Fruit fly (Drosophila melanogaster) whole organism, embryonic: ENCODE results near the gene CAHbeta.

ENCODE experiments used
- Ada2b ChIP-seq: fragments of 200-800 bp; sonication (Bioruptor generic); IDR thresholded peaks from 2 replicates; pipeline ENCODE4 v1.3.6; 2022; ENCODE audit warnings: missing biosample characterization, missing genetic modification characterization
- Antp ChIP-seq: fragments of 200-800 bp; sonication (Bioruptor generic); optimal IDR thresholded peaks from 3 replicates; lab custom pipeline; 2016; ENCODE audit warnings: missing biosample characterization, missing genetic modification characterization
- Atf-2 ChIP-seq: fragments of 200-800 bp; sonication (Bioruptor generic); optimal IDR thresholded peaks from 2 replicates; lab custom pipeline; 2016; ENCODE audit warnings: missing biosample characterization, missing genetic modification characterization
- Bteb2 ChIP-seq: fragments of 200-800 bp; sonication (Bioruptor generic); optimal IDR thresholded peaks from 2 replicates; lab custom pipeline; 2016; ENCODE audit warnings: missing biosample characterization, missing genetic modification characterization
- CG10979 ChIP-seq: fragments of 200-800 bp; sonication (Bioruptor generic); optimal IDR thresholded peaks from 2 replicates; lab custom pipeline; 2018; ENCODE audit warnings: missing biosample characterization, mild to moderate bottlenecking, missing genetic modification characterization, moderate library complexity
- CG11093 ChIP-seq: fragments of 200-800 bp; sonication (Bioruptor generic); IDR thresholded peaks from 3 replicates; pipeline ENCODE4 v1.3.6; 2022; ENCODE audit warnings: missing biosample characterization, missing genetic modification characterization
- CG12942 ChIP-seq: fragments of 200-800 bp; sonication (Bioruptor generic); optimal IDR thresholded peaks from 3 replicates; lab custom pipeline; 2016; ENCODE audit warnings: missing biosample characterization, missing genetic modification characterization
- CG15073 ChIP-seq: fragments of 200-800 bp; sonication (Bioruptor generic); optimal IDR thresholded peaks from 2 replicates; lab custom pipeline; 2016; ENCODE audit warnings: missing biosample characterization, missing genetic modification characterization
- CG15479 ChIP-seq: fragments of 200-800 bp; sonication (Bioruptor generic); optimal IDR thresholded peaks from 3 replicates; lab custom pipeline; 2019; ENCODE audit warnings: missing biosample characterization, mild to moderate bottlenecking, missing genetic modification characterization, moderate library complexity
- CG1603 ChIP-seq: fragments of 200-800 bp; sonication (Bioruptor generic); optimal IDR thresholded peaks from 2 replicates; lab custom pipeline; 2019; ENCODE audit warnings: missing biosample characterization, mild to moderate bottlenecking, missing genetic modification characterization, moderate library complexity
- CG18262 ChIP-seq: fragments of 200-800 bp; optimal IDR thresholded peaks from 3 replicates; lab custom pipeline; 2019; ENCODE audit warnings: missing biosample characterization, mild to moderate bottlenecking, missing genetic modification characterization, moderate library complexity
- CG18476 ChIP-seq: fragments of 200-800 bp; sonication (Bioruptor generic); optimal IDR thresholded peaks from 2 replicates; lab custom pipeline; 2016; ENCODE audit warnings: missing biosample characterization, mild to moderate bottlenecking, missing genetic modification characterization
- CG2129 ChIP-seq: fragments of 200-800 bp; sonication (Bioruptor generic); IDR thresholded peaks from 2 replicates; pipeline ENCODE4 v1.3.6; 2022; ENCODE audit warnings: missing biosample characterization, missing genetic modification characterization; ENCODE audit not compliant: partially characterized antibody
- CG3065 ChIP-seq: fragments of 200-800 bp; sonication (Bioruptor generic); optimal IDR thresholded peaks from 2 replicates; lab custom pipeline; 2016; ENCODE audit warnings: missing biosample characterization, missing genetic modification characterization
- CG4404 ChIP-seq: fragments of 200-800 bp; sonication (Bioruptor generic); IDR thresholded peaks from 2 replicates; pipeline ENCODE4 v1.3.6; 2022; ENCODE audit warnings: missing biosample characterization, missing genetic modification characterization
- CG4617 ChIP-seq: fragments of 200-800 bp; sonication (Bioruptor generic); optimal IDR thresholded peaks from 3 replicates; lab custom pipeline; 2016; ENCODE audit warnings: missing biosample characterization, missing genetic modification characterization, borderline replicate concordance
- CG7928 ChIP-seq: fragments of 200-800 bp; sonication (Bioruptor generic); optimal IDR thresholded peaks from 2 replicates; lab custom pipeline; 2017; ENCODE audit warnings: missing biosample characterization, mild to moderate bottlenecking, missing genetic modification characterization
- CG7987 ChIP-seq: fragments of 200-800 bp; sonication (Bioruptor generic); optimal IDR thresholded peaks from 2 replicates; lab custom pipeline; 2018; ENCODE audit warnings: missing biosample characterization, mild to moderate bottlenecking, missing genetic modification characterization, moderate library complexity
- CG8388 ChIP-seq: fragments of 200-800 bp; sonication (Bioruptor generic); optimal IDR thresholded peaks from 2 replicates; lab custom pipeline; 2019; ENCODE audit warnings: missing biosample characterization, mild to moderate bottlenecking, missing genetic modification characterization, moderate library complexity
- CG8924 ChIP-seq: fragments of 200-800 bp; optimal IDR thresholded peaks from 3 replicates; lab custom pipeline; 2019; ENCODE audit warnings: missing biosample characterization, mild to moderate bottlenecking, missing genetic modification characterization, moderate library complexity
- Camta ChIP-seq: fragments of 200-800 bp; sonication (Bioruptor generic); optimal IDR thresholded peaks from 2 replicates; lab custom pipeline; 2016; ENCODE audit warnings: missing biosample characterization, missing genetic modification characterization
- CrebB ChIP-seq: fragments of 200-800 bp; sonication (Bioruptor generic); optimal IDR thresholded peaks from 3 replicates; lab custom pipeline; 2018; ENCODE audit warnings: missing biosample characterization, mild to moderate bottlenecking, missing genetic modification characterization
- Dip3 ChIP-seq: fragments of 200-800 bp; sonication (Bioruptor generic); optimal IDR thresholded peaks from 3 replicates; lab custom pipeline; 2016; ENCODE audit warnings: missing biosample characterization, missing genetic modification characterization
- Doc2 ChIP-seq: fragments of 200-800 bp; sonication (Bioruptor generic); IDR thresholded peaks from 2 replicates; pipeline ENCODE4 v1.3.6; 2022; ENCODE audit warnings: missing biosample characterization, missing genetic modification characterization
- Elba2 ChIP-seq: fragments of 200-800 bp; sonication (Bioruptor generic); optimal IDR thresholded peaks from 3 replicates; lab custom pipeline; 2016; ENCODE audit warnings: missing biosample characterization, missing genetic modification characterization
- Fer3 ChIP-seq: fragments of 200-800 bp; sonication (Bioruptor generic); optimal IDR thresholded peaks from 2 replicates; lab custom pipeline; 2018; ENCODE audit warnings: missing biosample characterization, mild to moderate bottlenecking, missing genetic modification characterization, moderate library complexity
- HmgZ ChIP-seq: fragments of 200-800 bp; sonication (Bioruptor generic); optimal IDR thresholded peaks from 2 replicates; lab custom pipeline; 2018; ENCODE audit warnings: missing biosample characterization, mild to moderate bottlenecking, missing genetic modification characterization
- Hr3 ChIP-seq: fragments of 200-800 bp; sonication (Bioruptor generic); optimal IDR thresholded peaks from 3 replicates; lab custom pipeline; 2016; ENCODE audit warnings: missing biosample characterization, missing genetic modification characterization
- Hsf ChIP-seq: fragments of 200-800 bp; sonication (Bioruptor generic); optimal IDR thresholded peaks from 3 replicates; lab custom pipeline; 2016; ENCODE audit warnings: missing biosample characterization, missing genetic modification characterization
- Lhr ChIP-seq: fragments of 200-800 bp; sonication (Bioruptor generic); optimal IDR thresholded peaks from 3 replicates; lab custom pipeline; 2017; ENCODE audit warnings: mild to moderate bottlenecking, missing biosample characterization, missing genetic modification reagents, missing genetic modification characterization
- Lpt ChIP-seq: fragments of >200 bp; optimal IDR thresholded peaks from 2 replicates; lab custom pipeline; 2018; ENCODE audit warnings: missing biosample characterization, missing genetic modification characterization
- MBD-R2 ChIP-seq: fragments of 200-800 bp; sonication (Bioruptor generic); IDR thresholded peaks from 2 replicates; pipeline ENCODE4 v1.3.6; 2022; ENCODE audit warnings: missing biosample characterization, missing genetic modification characterization
- Nf-YB ChIP-seq: fragments of 200-800 bp; sonication (Bioruptor generic); optimal IDR thresholded peaks from 3 replicates; lab custom pipeline; 2019; ENCODE audit warnings: missing biosample characterization, mild to moderate bottlenecking, missing genetic modification characterization, moderate library complexity
- Optix ChIP-seq: fragments of 200-800 bp; sonication (Bioruptor generic); IDR thresholded peaks from 3 replicates; pipeline ENCODE4 v1.3.6; 2022; ENCODE audit warnings: missing biosample characterization, missing genetic modification characterization
- Pdp1 ChIP-seq, 2 experiments: fragments of 200-800 bp; sonication (Bioruptor generic); optimal IDR thresholded peaks; 3 replicates each; lab custom pipeline; 2016; ENCODE audit warnings: missing biosample characterization in 2 of 2, missing genetic modification characterization in 2 of 2, mild to moderate bottlenecking in 1 of 2, moderate library complexity in 1 of 2
- Ravus ChIP-seq: fragments of 200-800 bp; sonication (Bioruptor generic); IDR thresholded peaks from 2 replicates; pipeline ENCODE4 v1.3.6; 2022; ENCODE audit warnings: missing biosample characterization, missing genetic modification characterization
- TFAM ChIP-seq: fragments of 200-800 bp; sonication (Bioruptor generic); optimal IDR thresholded peaks from 2 replicates; lab custom pipeline; 2017; ENCODE audit warnings: missing biosample characterization, missing genetic modification characterization, inconsistent platforms
- Vsx1 ChIP-seq: fragments of 200-800 bp; sonication (Bioruptor generic); optimal IDR thresholded peaks from 2 replicates; lab custom pipeline; 2017; ENCODE audit warnings: missing biosample characterization, mild to moderate bottlenecking, missing genetic modification characterization, missing genetic modification reagents
- ash1 ChIP-seq: fragments of 200-800 bp; sonication (Bioruptor generic); optimal IDR thresholded peaks from 2 replicates; lab custom pipeline; 2018; ENCODE audit warnings: missing biosample characterization, mild to moderate bottlenecking, missing genetic modification characterization
- az2 ChIP-seq: fragments of 200-800 bp; sonication (Bioruptor generic); optimal IDR thresholded peaks from 3 replicates; lab custom pipeline; 2016; ENCODE audit warnings: missing biosample characterization, missing genetic modification characterization
- bowl ChIP-seq: fragments of 200-800 bp; sonication (Bioruptor generic); IDR thresholded peaks from 2 replicates; pipeline ENCODE4 v1.3.6; 2022; ENCODE audit warnings: missing biosample characterization, missing genetic modification characterization
- emc ChIP-seq: fragments of 200-800 bp; sonication (Bioruptor generic); optimal IDR thresholded peaks from 2 replicates; lab custom pipeline; 2016; ENCODE audit warnings: missing biosample characterization, missing genetic modification characterization
- eyg ChIP-seq: fragments of 200-800 bp; sonication (Bioruptor generic); optimal IDR thresholded peaks from 3 replicates; lab custom pipeline; 2016; ENCODE audit warnings: missing biosample characterization, missing genetic modification characterization
- fd96Cb ChIP-seq: fragments of 200-800 bp; sonication (Bioruptor generic); optimal IDR thresholded peaks from 2 replicates; lab custom pipeline; 2018; ENCODE audit warnings: missing biosample characterization, mild to moderate bottlenecking, missing genetic modification characterization, moderate library complexity
- kay ChIP-seq: fragments of 200-800 bp; sonication (Bioruptor generic); optimal IDR thresholded peaks from 2 replicates; lab custom pipeline; 2016; ENCODE audit warnings: missing biosample characterization, missing genetic modification characterization
- knrl ChIP-seq: fragments of 200-800 bp; sonication (Bioruptor generic); IDR thresholded peaks from 3 replicates; pipeline ENCODE4 v1.3.6; 2022; ENCODE audit warnings: missing biosample characterization, missing genetic modification characterization; ENCODE audit not compliant: partially characterized antibody
- pho ChIP-seq: fragments of 200-800 bp; sonication (Bioruptor generic); optimal IDR thresholded peaks from 2 replicates; lab custom pipeline; 2016; ENCODE audit warnings: missing biosample characterization, missing genetic modification characterization
- pum ChIP-seq: fragments of 200-800 bp; sonication (Bioruptor generic); optimal IDR thresholded peaks from 2 replicates; lab custom pipeline; 2016; ENCODE audit warnings: missing biosample characterization, missing genetic modification characterization
- so ChIP-seq: fragments of 200-800 bp; sonication (Bioruptor generic); IDR thresholded peaks from 3 replicates; pipeline ENCODE4 v1.3.6; 2022; ENCODE audit warnings: missing biosample characterization, missing genetic modification characterization
- stc ChIP-seq: fragments of 200-800 bp; sonication (Bioruptor generic); IDR thresholded peaks from 2 replicates; pipeline ENCODE4 v1.3.6; 2022; ENCODE audit warnings: missing biosample characterization, missing genetic modification characterization
- tx ChIP-seq: fragments of 200-800 bp; sonication (Bioruptor generic); optimal IDR thresholded peaks from 2 replicates; lab custom pipeline; 2016; ENCODE audit warnings: missing biosample characterization, missing genetic modification characterization

The CAHbeta gene

dm6 chr3R:8944866-8945265, 35.8 kb upstream of the CAHbeta start, which contains the start of gene CG11964 (continued):
- TF ChIP-seq CG18262 (tag; lab: Kevin White, UChicago) (peak; percentile 34), CG10979 (tag; lab: Kevin White, UChicago) (peak; percentile 43), Elba2 (GFP tag; lab: Kevin White, UChicago) (no peak), Fer3 (tag; lab: Kevin White, UChicago) (peak; percentile 22), so (GFP tag; lab: Robert Waterston, UW) (0 out of 3 replicates have a peak, but pooled peaks have one; percentile 35), CG3065 (GFP tag; lab: Kevin White, UChicago) (peak; percentile 39), Vsx1 (GFP tag; lab: Kevin White, UChicago) (no peak), CG18476 (GFP tag; lab: Kevin White, UChicago) (no peak), Doc2 (GFP tag; lab: Robert Waterston, UW) (no peak), knrl (GFP tag; lab: Robert Waterston, UW) (peak; percentile 100), CG8388 (GFP tag; lab: Kevin White, UChicago) (peak; percentile 18), emc (peak; percentile 7), Lhr (peak; percentile 78), CG8924 (tag; lab: Kevin White, UChicago) (peak; percentile 62), HmgZ (tag; lab: Kevin White, UChicago) (peak; percentile 87), Hr3 (GFP tag; lab: Kevin White, UChicago) (peak; percentile 42), CG4404 (GFP tag; lab: Robert Waterston, UW) (no peak), Atf-2 (peak; percentile 32), pum (peak; percentile 35), stc (GFP tag; lab: Robert Waterston, UW) (peak; percentile 48; the same call in 1 of the 2 replicates), tx (peak; percentile 40), Pdp1 (GFP tag; optimal IDR thresholded peaks at IDR 0.05; lab: Kevin White, UChicago) (peak; percentile 52 to 66), Antp (GFP tag; lab: Kevin White, UChicago) (peak; percentile 47), Camta (GFP tag; lab: Kevin White, UChicago) (peak; percentile 52), CG2129 (GFP tag; lab: Robert Waterston, UW) (peak; percentile 99), CG7987 (GFP tag; lab: Kevin White, UChicago) (peak; percentile 46), kay (GFP tag; lab: Kevin White, UChicago) (no peak), CrebB (tag; lab: Kevin White, UChicago) (peak; percentile 2), Lpt (GFP tag; lab: Kevin White, UChicago) (no peak), az2 (peak; percentile 25), Hsf (GFP tag; lab: Kevin White, UChicago) (peak; percentile 68), fd96Cb (tag; lab: Kevin White, UChicago) (peak; percentile 18), bowl (GFP tag; lab: Robert Waterston, UW) (no peak), Ravus (GFP tag; lab: Robert Waterston, UW) (no peak), Bteb2 (no peak), Ada2b (GFP tag; lab: Robert Waterston, UW) (peak; percentile 24; the same call in 1 of the 2 replicates), CG1603 (peak; percentile 92), CG11093 (GFP tag; lab: Robert Waterston, UW) (no peak), MBD-R2 (GFP tag; lab: Robert Waterston, UW) (peak; percentile 95), pho (GFP tag; lab: Kevin White, UChicago) (peak; percentile 76), Optix (GFP tag; lab: Robert Waterston, UW) (0 out of 3 replicates have a peak, but pooled peaks have one; percentile 31), CG15479 (GFP tag; lab: Kevin White, UChicago) (no peak), CG7928 (GFP tag; lab: Kevin White, UChicago) (peak; percentile 46), eyg (GFP tag; lab: Kevin White, UChicago) (no peak), CG4617 (GFP tag; lab: Kevin White, UChicago) (peak; percentile 89), TFAM (GFP tag; lab: Kevin White, UChicago) (no peak), CG12942 (GFP tag; lab: Kevin White, UChicago) (peak; percentile 43), Dip3 (GFP tag; lab: Kevin White, UChicago) (peak; percentile 70), CG15073 (GFP tag; lab: Kevin White, UChicago) (no peak), ash1 (GFP tag; lab: Kevin White, UChicago) (no peak), Nf-YB (GFP tag; lab: Kevin White, UChicago) (peak; percentile 3)
